Worm (Caenorhabditis elegans) whole organism, L1 larva: Measurements from ENCODE around the gene nhr-20.

ENCODE experiments used
- C16A3.4 ChIP-seq: fragments of 150-350 bp; optimal IDR thresholded peaks from 2 replicates; lab custom pipeline; 2014; ENCODE audit warnings: missing biosample characterization, missing genetic modification characterization
- aha-1 ChIP-seq: fragments of 150-350 bp; optimal IDR thresholded peaks from 2 replicates; lab custom pipeline; 2014; ENCODE audit warnings: missing biosample characterization, missing genetic modification characterization
- alr-1 ChIP-seq: fragments of 200-800 bp; sonication (Bioruptor generic); optimal IDR thresholded peaks from 2 replicates; lab custom pipeline; 2018; ENCODE audit warnings: borderline replicate concordance, mild to moderate bottlenecking, missing genetic modification characterization, missing compliant biosample characterization
- blmp-1 ChIP-seq: fragments of 150-350 bp; optimal IDR thresholded peaks from 2 replicates; lab custom pipeline; 2014; ENCODE audit warnings: missing biosample characterization, missing genetic modification characterization
- ceh-63 ChIP-seq: fragments of 200-800 bp; sonication (Bioruptor generic); optimal IDR thresholded peaks from 2 replicates; lab custom pipeline; 2018; ENCODE audit warnings: mild to moderate bottlenecking, missing genetic modification characterization, missing compliant biosample characterization
- ceh-88 ChIP-seq: fragments of 200-800 bp; sonication (Bioruptor generic); IDR thresholded peaks from 2 replicates; pipeline ENCODE4 v1.3.6; 2022; ENCODE audit warnings: missing genetic modification characterization, missing compliant biosample characterization
- ces-1 ChIP-seq: fragments of 150-350 bp; optimal IDR thresholded peaks from 2 replicates; lab custom pipeline; 2014; ENCODE audit warnings: missing biosample characterization, missing genetic modification reagents, missing genetic modification characterization
- dsc-1 ChIP-seq: sonication (generic microtip); optimal IDR thresholded peaks from 2 replicates; lab custom pipeline; 2016; ENCODE audit warnings: mild to moderate bottlenecking, missing genetic modification characterization, missing compliant biosample characterization
- efl-1 ChIP-seq, 4 experiments: fragments of 150-350 bp; optimal IDR thresholded peaks in 3 of 4; peaks in 1 of 4; 1 replicate in 1 of 4; 2 replicates in 3 of 4; lab custom pipeline; 2014; ENCODE audit warnings: missing biosample characterization in 2 of 4, missing genetic modification characterization in 2 of 4, missing genetic modification reagents in 2 of 4
- efl-3 ChIP-seq: fragments of 200-800 bp; sonication (Bioruptor generic); optimal IDR thresholded peaks from 2 replicates; lab custom pipeline; 2018; ENCODE audit warnings: mild to moderate bottlenecking, missing genetic modification characterization, missing compliant biosample characterization
- egl-13 ChIP-seq: sonication (generic microtip); optimal IDR thresholded peaks from 2 replicates; lab custom pipeline; 2016; ENCODE audit warnings: missing genotype, missing genetic modification reagents, missing genetic modification characterization, missing compliant biosample characterization
- elt-3 ChIP-seq, 6 experiments: fragments of 150-350 bp in 1 of 6; sonication (generic microtip); optimal IDR thresholded peaks; 2 replicates each; lab custom pipeline; 2017 to 2018; ENCODE audit warnings: missing biosample characterization in 6 of 6, missing genetic modification characterization in 6 of 6, inconsistent platforms in 1 of 6
- ets-5 ChIP-seq: fragments of 200-800 bp; sonication (Bioruptor generic); IDR thresholded peaks from 2 replicates; pipeline ENCODE4 v1.3.6; 2022; ENCODE audit warnings: missing genetic modification characterization, missing compliant biosample characterization
- fkh-10 ChIP-seq: sonication (generic microtip); optimal IDR thresholded peaks from 2 replicates; lab custom pipeline; 2017; ENCODE audit warnings: missing biosample characterization, missing genetic modification reagents, missing genetic modification characterization
- fkh-8 ChIP-seq: sonication (generic microtip); optimal IDR thresholded peaks from 2 replicates; lab custom pipeline; 2016; ENCODE audit warnings: mild to moderate bottlenecking, missing genetic modification characterization, missing compliant biosample characterization
- fos-1 ChIP-seq: fragments of 150-350 bp; optimal IDR thresholded peaks from 2 replicates; lab custom pipeline; 2014; ENCODE audit warnings: missing biosample characterization, missing genetic modification characterization
- grh-1 ChIP-seq: fragments of 200-800 bp; sonication (Bioruptor generic); IDR thresholded peaks from 2 replicates; pipeline ENCODE4 v1.3.6; 2022; ENCODE audit warnings: missing genetic modification reagents, missing genetic modification characterization, missing compliant biosample characterization
- hlh-4 ChIP-seq: sonication (generic microtip); optimal IDR thresholded peaks from 2 replicates; lab custom pipeline; 2016; ENCODE audit warnings: mild to moderate bottlenecking, missing genetic modification characterization, missing compliant biosample characterization
- irx-1 ChIP-seq: sonication (generic microtip); optimal IDR thresholded peaks from 2 replicates; lab custom pipeline; 2016; ENCODE audit warnings: missing genetic modification characterization, missing compliant biosample characterization
- lin-14 ChIP-seq: fragments of 200-800 bp; sonication (Bioruptor generic); optimal IDR thresholded peaks from 2 replicates; lab custom pipeline; 2018; ENCODE audit warnings: mild to moderate bottlenecking, missing genetic modification characterization, moderate library complexity, missing compliant biosample characterization
- lin-15B ChIP-seq: fragments of 150-350 bp; sonication (generic microtip); optimal IDR thresholded peaks from 3 replicates; lab custom pipeline; 2014; ENCODE audit warnings: missing biosample characterization, missing genetic modification characterization
- lin-35 ChIP-seq, 2 experiments: fragments of 150-350 bp; optimal IDR thresholded peaks; 2 replicates each; lab custom pipeline; 2014; ENCODE audit warnings: missing biosample characterization in 2 of 2, missing genetic modification characterization in 2 of 2, missing genetic modification reagents in 2 of 2
- lin-39 ChIP-seq: fragments of 150-350 bp; optimal IDR thresholded peaks from 2 replicates; lab custom pipeline; 2014; ENCODE audit warnings: missing biosample characterization, missing genetic modification reagents, missing genetic modification characterization
- lsy-2 ChIP-seq, 2 experiments: fragments of 150-350 bp; optimal IDR thresholded peaks; 2 replicates each; lab custom pipeline; 2014; ENCODE audit warnings: missing biosample characterization in 2 of 2, missing genetic modification characterization in 2 of 2
- mdl-1 ChIP-seq, 2 experiments: fragments of 150-350 bp; optimal IDR thresholded peaks; 2 replicates each; lab custom pipeline; 2014 to 2017; ENCODE audit warnings: missing biosample characterization in 2 of 2, missing genetic modification characterization in 2 of 2, inconsistent platforms in 1 of 2
- mef-2 ChIP-seq: fragments of 150-350 bp; optimal IDR thresholded peaks from 2 replicates; lab custom pipeline; 2014; ENCODE audit warnings: missing biosample characterization, missing genetic modification characterization
- mep-1 ChIP-seq: fragments of 150-350 bp; optimal IDR thresholded peaks from 2 replicates; lab custom pipeline; 2014; ENCODE audit warnings: missing biosample characterization, missing genetic modification characterization
- nhr-20 ChIP-seq: sonication (generic microtip); optimal IDR thresholded peaks from 2 replicates; lab custom pipeline; 2016; ENCODE audit warnings: mild to moderate bottlenecking, missing genetic modification characterization, missing compliant biosample characterization
- nhr-28 ChIP-seq: fragments of 150-350 bp; optimal IDR thresholded peaks from 2 replicates; lab custom pipeline; 2014; ENCODE audit warnings: missing biosample characterization, missing genetic modification characterization
- nhr-71 ChIP-seq: sonication (generic microtip); optimal IDR thresholded peaks from 2 replicates; lab custom pipeline; 2016; ENCODE audit warnings: mild to moderate bottlenecking, missing genetic modification characterization, moderate library complexity, missing compliant biosample characterization
- nhr-85 ChIP-seq: sonication (generic microtip); peaks from one replicate; lab custom pipeline; 2016; ENCODE audit warnings: missing genetic modification characterization, inconsistent platforms, missing compliant biosample characterization
- nhr-90 ChIP-seq: sonication (generic microtip); optimal IDR thresholded peaks from 2 replicates; lab custom pipeline; 2016; ENCODE audit warnings: mild to moderate bottlenecking, missing genetic modification characterization, missing compliant biosample characterization; ENCODE audit not compliant: poor library complexity
- pqm-1 ChIP-seq: sonication (generic microtip); optimal IDR thresholded peaks from 3 replicates; lab custom pipeline; 2017; ENCODE audit warnings: missing biosample characterization, missing genetic modification characterization
- rnt-1 ChIP-seq: sonication (generic microtip); optimal IDR thresholded peaks from 2 replicates; lab custom pipeline; 2016; ENCODE audit warnings: mild to moderate bottlenecking, missing genetic modification characterization, moderate library complexity, missing compliant biosample characterization
- skn-1 ChIP-seq: fragments of 150-350 bp; optimal IDR thresholded peaks from 2 replicates; lab custom pipeline; 2014; ENCODE audit warnings: missing biosample characterization, missing genetic modification characterization
- snpc-4 ChIP-seq: fragments of 150-350 bp; optimal IDR thresholded peaks from 2 replicates; lab custom pipeline; 2014; ENCODE audit warnings: missing biosample characterization, missing genetic modification characterization
- snu-23 ChIP-seq: sonication (generic microtip); optimal IDR thresholded peaks from 2 replicates; lab custom pipeline; 2016; ENCODE audit warnings: missing genetic modification characterization, missing compliant biosample characterization
- sox-4 ChIP-seq: sonication (generic microtip); optimal IDR thresholded peaks from 2 replicates; lab custom pipeline; 2016; ENCODE audit warnings: missing genetic modification characterization, missing compliant biosample characterization
- sptf-1 ChIP-seq: fragments of 150-350 bp; optimal IDR thresholded peaks from 2 replicates; lab custom pipeline; 2014; ENCODE audit warnings: missing biosample characterization, missing genetic modification characterization
- sup-37 ChIP-seq: fragments of 200-800 bp; sonication (Bioruptor generic); optimal IDR thresholded peaks from 2 replicates; lab custom pipeline; 2018; ENCODE audit warnings: mild to moderate bottlenecking, missing genetic modification characterization, missing compliant biosample characterization
- swsn-7 ChIP-seq: sonication (generic microtip); optimal IDR thresholded peaks from 2 replicates; lab custom pipeline; 2016; ENCODE audit warnings: missing genetic modification characterization, missing compliant biosample characterization
- tbx-2 ChIP-seq: sonication (generic microtip); optimal IDR thresholded peaks from 2 replicates; lab custom pipeline; 2016; ENCODE audit warnings: missing genetic modification characterization, missing compliant biosample characterization
- tlp-1 ChIP-seq: fragments of 150-350 bp; optimal IDR thresholded peaks from 2 replicates; lab custom pipeline; 2014; ENCODE audit warnings: missing biosample characterization, missing genetic modification characterization
- unc-130 ChIP-seq: fragments of 150-350 bp; optimal IDR thresholded peaks from 2 replicates; lab custom pipeline; 2017; ENCODE audit warnings: missing biosample characterization, missing genetic modification characterization, inconsistent platforms
- unc-30 ChIP-seq: sonication (generic microtip); optimal IDR thresholded peaks from 2 replicates; lab custom pipeline; 2017; ENCODE audit warnings: missing biosample characterization, missing genetic modification characterization
- unc-62 ChIP-seq: fragments of 150-350 bp; optimal IDR thresholded peaks from 2 replicates; lab custom pipeline; 2014; ENCODE audit warnings: missing biosample characterization, missing genetic modification reagents, missing genetic modification characterization
- unc-86 ChIP-seq: sonication (generic microtip); optimal IDR thresholded peaks from 2 replicates; lab custom pipeline; 2016; ENCODE audit warnings: missing genetic modification characterization, missing compliant biosample characterization
- unc-98 ChIP-seq: fragments of 200-800 bp; sonication (Bioruptor generic); IDR thresholded peaks from 2 replicates; pipeline ENCODE4 v1.3.6; 2022; ENCODE audit warnings: missing genetic modification characterization, missing compliant biosample characterization
- xbp-1 ChIP-seq: sonication (generic microtip); optimal IDR thresholded peaks from 2 replicates; lab custom pipeline; 2016; ENCODE audit warnings: missing genetic modification characterization, missing compliant biosample characterization
- zip-4 ChIP-seq: fragments of 200-800 bp; sonication (Bioruptor generic); optimal IDR thresholded peaks from 2 replicates; lab custom pipeline; 2018; ENCODE audit warnings: mild to moderate bottlenecking, missing genetic modification characterization, moderate library complexity, missing compliant biosample characterization
- ztf-11 ChIP-seq, 2 experiments: sonication (generic microtip); optimal IDR thresholded peaks; 2 replicates each; lab custom pipeline; 2016 to 2017; ENCODE audit warnings: missing genetic modification characterization in 2 of 2, missing biosample characterization in 1 of 2, missing compliant biosample characterization in 1 of 2
- ztf-4 ChIP-seq: fragments of 150-350 bp; optimal IDR thresholded peaks from 2 replicates; lab custom pipeline; 2014; ENCODE audit warnings: missing biosample characterization, missing genetic modification characterization

nhr-20 gene

ce11 chrIII:4269220-4269935 is 36.4 kb upstream of the nhr-20 start, which contains the start of the genes sftb-1 and R10E4.1:
Gene sftb-1, minus strand, starts transcription at chrIII:4269270.
Gene R10E4.1, plus strand, starts transcription at chrIII:4269743.
- peak; percentile 81 for TF ChIP-seq tbx-2 (tag; lab: Kevin White, UChicago)
- TF ChIP-seq unc-130 (tag; lab: Kevin White, UChicago), result peak; percentile 61
- peak; percentile 60 for TF ChIP-seq egl-13 (tag; lab: Kevin White, UChicago)
- TF ChIP-seq fkh-10 (GFP tag; lab: Kevin White, UChicago), result peak; percentile 13
- peak in 2 of 6 experiments; percentile 29 to 49 for TF ChIP-seq elt-3 (tag; optimal IDR thresholded peaks at IDR 0.05; lab: Kevin White, UChicago)
- TF ChIP-seq snpc-4 (tag; lab: Kevin White, UChicago), result peak; percentile 58
- no peak for TF ChIP-seq zip-4 (GFP tag; lab: Kevin White, UChicago)
- no peak for TF ChIP-seq mef-2 (tag; lab: Kevin White, UChicago)
- TF ChIP-seq efl-1 (optimal IDR thresholded peaks at IDR 0.05; lab: Kevin White, UChicago), result peak; percentile 69 to 80
- peak; percentile 75 to 97 for TF ChIP-seq efl-1 (GFP tag; optimal IDR thresholded peaks at IDR 0.05 in 1 of 2; lab: Kevin White, UChicago)
- TF ChIP-seq nhr-20 (tag; lab: Kevin White, UChicago), result peak; percentile 80
- TF ChIP-seq unc-30 (tag; lab: Kevin White, UChicago), result no peak
- TF ChIP-seq nhr-85 (tag; lab: Kevin White, UChicago), result peak; percentile 88
- no peak for TF ChIP-seq tlp-1 (tag; lab: Kevin White, UChicago)
- TF ChIP-seq xbp-1 (tag; lab: Kevin White, UChicago), result peak; percentile 82
- peak; percentile 30 for TF ChIP-seq lin-15B
- peak; percentile 62 for TF ChIP-seq lin-39 (tag; lab: Kevin White, UChicago)
- TF ChIP-seq grh-1 (GFP tag; lab: Robert Waterston, UW), result 0 out of 2 replicates have a peak, but pooled peaks have one; percentile 40
- peak; percentile 74 for TF ChIP-seq dsc-1 (tag; lab: Kevin White, UChicago)
- no peak for TF ChIP-seq nhr-28 (tag; lab: Kevin White, UChicago)
- TF ChIP-seq sptf-1 (tag; lab: Kevin White, UChicago), result no peak
- TF ChIP-seq lin-14 (GFP tag; lab: Kevin White, UChicago), result peak; percentile 78
- no peak for TF ChIP-seq alr-1 (tag; lab: Kevin White, UChicago)
- TF ChIP-seq lsy-2 (tag; optimal IDR thresholded peaks at IDR 0.05; lab: Kevin White, UChicago), result peak; percentile 84 to 85
- TF ChIP-seq pqm-1 (tag; lab: Kevin White, UChicago), result no peak
- peak; percentile 78 to 87 for TF ChIP-seq lin-35 (GFP tag; optimal IDR thresholded peaks at IDR 0.05; lab: Kevin White, UChicago)
- no peak for TF ChIP-seq ets-5 (GFP tag; lab: Robert Waterston, UW)
- TF ChIP-seq sox-4, result peak; percentile 52
- TF ChIP-seq efl-3 (GFP tag; lab: Kevin White, UChicago), result no peak
- TF ChIP-seq mep-1 (tag; lab: Kevin White, UChicago), result peak; percentile 90
- no peak for TF ChIP-seq ceh-63
- no peak for TF ChIP-seq ces-1 (GFP tag; lab: Kevin White, UChicago)
- peak; percentile 87 for TF ChIP-seq nhr-71 (tag; lab: Kevin White, UChicago)
- TF ChIP-seq nhr-90 (tag; lab: Kevin White, UChicago), result peak; percentile 77
- TF ChIP-seq sup-37 (GFP tag; lab: Kevin White, UChicago), result no peak
- peak; percentile 70 for TF ChIP-seq irx-1
- TF ChIP-seq blmp-1 (tag; lab: Kevin White, UChicago), result peak; percentile 6
- TF ChIP-seq unc-62 (GFP tag; lab: Kevin White, UChicago), result no peak
- TF ChIP-seq ztf-4 (tag; lab: Kevin White, UChicago), result no peak
- TF ChIP-seq swsn-7 (tag; lab: Kevin White, UChicago), result peak; percentile 80
- peak; percentile 72 for TF ChIP-seq skn-1
- TF ChIP-seq snu-23, result peak; percentile 85
- TF ChIP-seq aha-1 (tag; lab: Kevin White, UChicago), result no peak
- TF ChIP-seq ceh-88 (GFP tag; lab: Robert Waterston, UW), result 0 out of 2 replicates have a peak, but pooled peaks have one; percentile 15
- no peak for TF ChIP-seq fos-1
- TF ChIP-seq C16A3.4 (tag; lab: Kevin White, UChicago), result peak; percentile 75
- no peak for TF ChIP-seq hlh-4
- peak; percentile 85 for TF ChIP-seq rnt-1 (tag; lab: Kevin White, UChicago)
- no peak for TF ChIP-seq unc-98 (GFP tag; lab: Robert Waterston, UW)
- TF ChIP-seq mdl-1 (tag; optimal IDR thresholded peaks at IDR 0.05; lab: Kevin White, UChicago), result peak in 1 of 2 experiments; percentile 64
- TF ChIP-seq fkh-8 (tag; lab: Kevin White, UChicago), result peak; percentile 62
- peak in 1 of 2 experiments; percentile 62 for TF ChIP-seq ztf-11 (tag; optimal IDR thresholded peaks at IDR 0.05; lab: Kevin White, UChicago)
- peak; percentile 66 for TF ChIP-seq unc-86 (tag; lab: Kevin White, UChicago)
